Fruit fly (Drosophila melanogaster) whole organism, embryonic: Measurements from ENCODE around the gene RIOK2.

ENCODE experiments used
- Adf1 ChIP-seq: fragments of 200-800 bp; sonication (Bioruptor generic); IDR thresholded peaks from 2 replicates; pipeline ENCODE4 v1.3.6; 2022; ENCODE audit warnings: missing biosample characterization, missing genetic modification characterization
- Antp ChIP-seq: fragments of 200-800 bp; sonication (Bioruptor generic); optimal IDR thresholded peaks from 3 replicates; lab custom pipeline; 2016; ENCODE audit warnings: missing biosample characterization, missing genetic modification characterization
- CG10274 ChIP-seq: fragments of 200-800 bp; sonication (Bioruptor generic); optimal IDR thresholded peaks from 3 replicates; lab custom pipeline; 2017; ENCODE audit warnings: missing biosample characterization, mild to moderate bottlenecking, missing genetic modification characterization
- CG10321 ChIP-seq: fragments of 200-800 bp; sonication (Bioruptor generic); IDR thresholded peaks from 2 replicates; pipeline ENCODE4 v1.3.6; 2022; ENCODE audit warnings: missing biosample characterization, missing genetic modification characterization
- CG11723 ChIP-seq: fragments of 200-800 bp; sonication (Bioruptor generic); optimal IDR thresholded peaks from 2 replicates; lab custom pipeline; 2017; ENCODE audit warnings: missing biosample characterization, mild to moderate bottlenecking, missing genetic modification characterization
- CG13424 ChIP-seq: fragments of 200-800 bp; sonication (Bioruptor generic); optimal IDR thresholded peaks from 2 replicates; lab custom pipeline; 2019; ENCODE audit warnings: missing biosample characterization, mild to moderate bottlenecking, missing genetic modification characterization, moderate library complexity
- CG13894 ChIP-seq: fragments of 200-800 bp; sonication (Bioruptor generic); optimal IDR thresholded peaks from 3 replicates; lab custom pipeline; 2018; ENCODE audit warnings: missing biosample characterization, mild to moderate bottlenecking, missing genetic modification characterization, moderate library complexity
- CG14965 ChIP-seq: fragments of 200-800 bp; sonication (Bioruptor generic); optimal IDR thresholded peaks from 2 replicates; lab custom pipeline; 2016; ENCODE audit warnings: missing biosample characterization, missing genetic modification characterization, borderline replicate concordance
- CG1603 ChIP-seq: fragments of 200-800 bp; sonication (Bioruptor generic); optimal IDR thresholded peaks from 2 replicates; lab custom pipeline; 2019; ENCODE audit warnings: missing biosample characterization, mild to moderate bottlenecking, missing genetic modification characterization, moderate library complexity
- CG17361 ChIP-seq: fragments of 200-800 bp; sonication (Bioruptor generic); IDR thresholded peaks from 3 replicates; pipeline ENCODE4 v1.3.6; 2022; ENCODE audit warnings: missing biosample characterization, missing genetic modification characterization
- CG18011 ChIP-seq: fragments of 200-800 bp; sonication (Bioruptor generic); optimal IDR thresholded peaks from 2 replicates; lab custom pipeline; 2017; ENCODE audit warnings: missing biosample characterization, missing genetic modification characterization, mild to moderate bottlenecking, moderate library complexity, missing genotype
- CG2678 ChIP-seq: fragments of 200-800 bp; sonication (Bioruptor generic); optimal IDR thresholded peaks from 3 replicates; lab custom pipeline; 2019; ENCODE audit warnings: missing biosample characterization, mild to moderate bottlenecking, missing genetic modification characterization, moderate library complexity
- CG30431 ChIP-seq: fragments of 200-800 bp; sonication (Bioruptor generic); optimal IDR thresholded peaks from 2 replicates; lab custom pipeline; 2017; ENCODE audit warnings: missing biosample characterization, missing genetic modification characterization
- CG31365 ChIP-seq: fragments of 200-800 bp; sonication (Bioruptor generic); optimal IDR thresholded peaks from 2 replicates; lab custom pipeline; 2018; ENCODE audit warnings: missing biosample characterization, mild to moderate bottlenecking, missing genetic modification characterization
- CG33213 ChIP-seq: fragments of 200-800 bp; sonication (Bioruptor generic); optimal IDR thresholded peaks from 3 replicates; lab custom pipeline; 2016; ENCODE audit warnings: missing biosample characterization, missing genetic modification characterization
- CG6254 ChIP-seq: fragments of 200-800 bp; sonication (Bioruptor generic); optimal IDR thresholded peaks from 3 replicates; lab custom pipeline; 2017; ENCODE audit warnings: mild to moderate bottlenecking, missing biosample characterization, missing genetic modification reagents, missing genetic modification characterization
- CG6689 ChIP-seq: fragments of 200-800 bp; sonication (Bioruptor generic); IDR thresholded peaks from 2 replicates; pipeline ENCODE4 v1.3.6; 2022; ENCODE audit warnings: missing biosample characterization, missing genetic modification characterization
- CG7745 ChIP-seq: fragments of 200-800 bp; sonication (Bioruptor generic); optimal IDR thresholded peaks from 2 replicates; lab custom pipeline; 2018; ENCODE audit warnings: missing biosample characterization, mild to moderate bottlenecking, missing genetic modification characterization, moderate library complexity
- CG8089 ChIP-seq: fragments of 200-800 bp; sonication (Bioruptor generic); optimal IDR thresholded peaks from 3 replicates; lab custom pipeline; 2016; ENCODE audit warnings: missing biosample characterization, missing genetic modification characterization
- CG9215 ChIP-seq: fragments of 200-800 bp; sonication (Bioruptor generic); IDR thresholded peaks from 2 replicates; pipeline ENCODE4 v1.3.6; 2022; ENCODE audit warnings: missing biosample characterization, missing genetic modification characterization
- CG9609 ChIP-seq: fragments of 200-800 bp; sonication (Bioruptor generic); optimal IDR thresholded peaks from 3 replicates; lab custom pipeline; 2016; ENCODE audit warnings: missing biosample characterization, missing genetic modification characterization
- CG9727 ChIP-seq: fragments of 200-800 bp; sonication (Bioruptor generic); optimal IDR thresholded peaks from 3 replicates; lab custom pipeline; 2017; ENCODE audit warnings: missing biosample characterization, mild to moderate bottlenecking, missing genetic modification characterization
- CoRest ChIP-seq: fragments of 200-800 bp; sonication (Bioruptor generic); optimal IDR thresholded peaks from 3 replicates; lab custom pipeline; 2018; ENCODE audit warnings: missing biosample characterization, mild to moderate bottlenecking, missing genetic modification characterization, moderate library complexity
- Dad ChIP-seq: fragments of 200-800 bp; sonication (Bioruptor generic); optimal IDR thresholded peaks from 3 replicates; lab custom pipeline; 2016; ENCODE audit warnings: missing biosample characterization, missing genetic modification characterization
- Doc3 ChIP-seq: fragments of 200-800 bp; sonication (Bioruptor generic); IDR thresholded peaks from 3 replicates; pipeline ENCODE4 v1.3.6; 2022; ENCODE audit warnings: missing biosample characterization, missing genetic modification characterization; ENCODE audit not compliant: partially characterized antibody
- ERR ChIP-seq: fragments of 200-800 bp; sonication (Bioruptor generic); optimal IDR thresholded peaks from 2 replicates; lab custom pipeline; 2016; ENCODE audit warnings: missing biosample characterization, missing genetic modification characterization
- GATAe ChIP-seq: fragments of 200-800 bp; sonication (Bioruptor generic); conservative IDR thresholded peaks from 2 replicates; pipeline ENCODE4 v1.3.6; 2022; ENCODE audit warnings: missing biosample characterization, missing genetic modification characterization
- HLH4C ChIP-seq: fragments of 200-800 bp; sonication (Bioruptor generic); IDR thresholded peaks from 3 replicates; pipeline ENCODE4 v1.3.6; 2022; ENCODE audit warnings: missing biosample characterization, missing genetic modification characterization; ENCODE audit not compliant: partially characterized antibody
- Hand ChIP-seq: fragments of 200-800 bp; sonication (Bioruptor generic); optimal IDR thresholded peaks from 2 replicates; lab custom pipeline; 2017; ENCODE audit warnings: mild to moderate bottlenecking, missing biosample characterization, missing genetic modification reagents, missing genetic modification characterization
- HmgD ChIP-seq: fragments of 200-800 bp; sonication (Bioruptor generic); optimal IDR thresholded peaks from 3 replicates; lab custom pipeline; 2016; ENCODE audit warnings: missing biosample characterization, missing genetic modification characterization
- Kr ChIP-seq: fragments of 200-800 bp; sonication (Bioruptor generic); optimal IDR thresholded peaks from 2 replicates; lab custom pipeline; 2017; ENCODE audit warnings: missing biosample characterization, mild to moderate bottlenecking, missing genetic modification characterization
- Meics ChIP-seq: fragments of 200-800 bp; sonication (Bioruptor generic); optimal IDR thresholded peaks from 2 replicates; lab custom pipeline; 2017; ENCODE audit warnings: missing biosample characterization, mild to moderate bottlenecking, missing genetic modification characterization
- Optix ChIP-seq: fragments of 200-800 bp; sonication (Bioruptor generic); IDR thresholded peaks from 3 replicates; pipeline ENCODE4 v1.3.6; 2022; ENCODE audit warnings: missing biosample characterization, missing genetic modification characterization
- Spps ChIP-seq: fragments of 200-800 bp; sonication (Bioruptor generic); optimal IDR thresholded peaks from 2 replicates; lab custom pipeline; 2018; ENCODE audit warnings: missing biosample characterization, mild to moderate bottlenecking, missing genetic modification characterization
- aop ChIP-seq: fragments of 200-800 bp; sonication (Bioruptor generic); IDR thresholded peaks from 2 replicates; pipeline ENCODE4 v1.3.6; 2022; ENCODE audit warnings: missing biosample characterization, missing genetic modification characterization
- bab2 ChIP-seq: fragments of 200-800 bp; sonication (Bioruptor generic); optimal IDR thresholded peaks from 2 replicates; lab custom pipeline; 2016; ENCODE audit warnings: missing biosample characterization, missing genetic modification characterization
- croc ChIP-seq: fragments of 200-800 bp; sonication (Bioruptor generic); conservative IDR thresholded peaks from 3 replicates; pipeline ENCODE4 v1.3.6; 2022; ENCODE audit warnings: missing biosample characterization, missing genetic modification characterization
- dan ChIP-seq: fragments of 200-800 bp; sonication (Bioruptor generic); IDR thresholded peaks from 2 replicates; pipeline ENCODE4 v1.3.6; 2022; ENCODE audit warnings: missing biosample characterization, missing genetic modification characterization
- dimm ChIP-seq: fragments of 200-800 bp; sonication (Bioruptor generic); IDR thresholded peaks from 2 replicates; pipeline ENCODE4 v1.3.6; 2022; ENCODE audit warnings: missing biosample characterization, missing genetic modification characterization
- disco-r ChIP-seq: fragments of 200-800 bp; sonication (Bioruptor generic); optimal IDR thresholded peaks from 2 replicates; lab custom pipeline; 2016; ENCODE audit warnings: missing biosample characterization, missing genetic modification characterization
- dysf ChIP-seq: fragments of 200-800 bp; sonication (Bioruptor generic); IDR thresholded peaks from 3 replicates; pipeline ENCODE4 v1.3.6; 2022; ENCODE audit warnings: missing biosample characterization, missing genetic modification characterization
- ems ChIP-seq: fragments of 200-800 bp; sonication (Bioruptor generic); optimal IDR thresholded peaks from 3 replicates; lab custom pipeline; 2016; ENCODE audit warnings: missing biosample characterization, missing genetic modification characterization
- fru ChIP-seq: fragments of >200 bp; optimal IDR thresholded peaks from 2 replicates; lab custom pipeline; 2017
- ftz-f1 ChIP-seq: fragments of 200-800 bp; sonication (Bioruptor generic); optimal IDR thresholded peaks from 2 replicates; lab custom pipeline; 2016; ENCODE audit warnings: missing biosample characterization, missing genetic modification characterization
- gsb-n ChIP-seq: fragments of 200-800 bp; sonication (Bioruptor generic); optimal IDR thresholded peaks from 3 replicates; lab custom pipeline; 2018; ENCODE audit warnings: missing biosample characterization, mild to moderate bottlenecking, missing genetic modification characterization
- hb ChIP-seq: fragments of 200-800 bp; sonication (Bioruptor generic); IDR thresholded peaks from 3 replicates; pipeline ENCODE4 v1.3.6; 2022; ENCODE audit warnings: missing biosample characterization, missing genetic modification characterization; ENCODE audit not compliant: partially characterized antibody
- lab ChIP-seq: fragments of 200-800 bp; sonication (Bioruptor generic); optimal IDR thresholded peaks from 3 replicates; lab custom pipeline; 2017; ENCODE audit warnings: missing biosample characterization, missing genetic modification characterization, mild to moderate bottlenecking, moderate library complexity, missing genetic modification reagents
- lilli ChIP-seq: fragments of 200-800 bp; sonication (Bioruptor generic); optimal IDR thresholded peaks from 3 replicates; lab custom pipeline; 2016; ENCODE audit warnings: missing biosample characterization, missing genetic modification characterization
- pb ChIP-seq: fragments of 200-800 bp; sonication (Bioruptor generic); optimal IDR thresholded peaks from 3 replicates; lab custom pipeline; 2016; ENCODE audit warnings: missing biosample characterization, missing genetic modification characterization
- slbo ChIP-seq: fragments of 200-800 bp; sonication (Bioruptor generic); IDR thresholded peaks from 2 replicates; pipeline ENCODE4 v1.3.6; 2022; ENCODE audit warnings: missing biosample characterization, missing genetic modification characterization

The RIOK2 gene

DNA sequence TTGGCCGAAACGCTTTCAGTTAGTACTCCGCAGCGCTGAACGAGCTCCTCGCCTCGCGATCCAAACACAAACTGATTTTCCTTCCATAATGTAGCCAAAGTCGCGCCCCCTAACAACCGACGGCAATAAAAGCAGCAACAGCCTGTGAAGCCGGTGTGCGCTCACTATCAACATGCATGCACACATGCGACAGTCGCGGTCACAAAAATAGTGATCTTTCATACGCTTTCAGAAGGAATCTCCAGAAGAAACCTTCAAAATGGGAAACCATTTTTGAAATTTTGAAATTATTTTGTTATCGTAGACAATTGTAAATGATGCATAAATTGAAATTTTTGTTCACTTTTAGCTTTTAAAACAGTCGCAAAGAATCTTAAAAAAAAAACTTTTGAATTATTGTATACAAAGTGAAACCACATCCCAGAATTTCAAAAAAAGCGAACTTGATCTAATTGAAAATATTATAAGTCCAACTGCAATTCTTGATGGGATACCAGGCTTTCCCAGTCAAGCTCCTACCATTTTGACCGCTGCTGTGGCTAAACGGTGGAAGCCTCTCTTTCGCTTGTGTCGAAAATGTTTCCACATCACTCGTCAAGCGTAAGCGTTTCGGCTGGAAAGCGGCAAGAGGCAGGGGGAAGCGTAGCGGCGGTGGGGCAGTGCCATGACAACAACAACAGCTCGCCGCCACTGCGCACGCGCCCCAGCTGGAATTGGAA lies 33.2 kb upstream of the RIOK2 start, which contains the start of gene Cad96Cb (continued):
- TF ChIP-seq CG13424 (peak; percentile 86), pb (peak; percentile 78), Meics (GFP tag; lab: Kevin White, UChicago) (peak; percentile 69), ems (peak; percentile 76), lab (peak; percentile 71), CG9727 (peak; percentile 92), CG6689 (peak; percentile 81), dan (GFP tag; lab: Robert Waterston, UW) (peak; percentile 63; the same call in 1 of the 2 replicates), CG30431 (peak; percentile 68), Kr (peak; percentile 9), CG10321 (GFP tag; lab: Robert Waterston, UW) (no peak), CG7745 (no peak), CG13894 (no peak), dysf (GFP tag; lab: Robert Waterston, UW) (peak; percentile 73), Antp (GFP tag; lab: Kevin White, UChicago) (peak; percentile 67), Adf1 (no peak), CG6254 (GFP tag; lab: Kevin White, UChicago) (peak; percentile 90), slbo (GFP tag; lab: Robert Waterston, UW) (peak; percentile 38; the same call in 1 of the 2 replicates), ftz-f1 (GFP tag; lab: Kevin White, UChicago) (no peak), CG17361 (peak; percentile 97), bab2 (GFP tag; lab: Kevin White, UChicago) (peak; percentile 80), CG1603 (tag; lab: Kevin White, UChicago) (peak; percentile 41), CG10274 (GFP tag; lab: Kevin White, UChicago) (peak; percentile 41), HLH4C (no peak), CG31365 (tag; lab: Kevin White, UChicago) (no peak), GATAe (no peak), fru (lab: Kevin White, UChicago) (no peak), CG9609 (GFP tag; lab: Kevin White, UChicago) (peak; percentile 75), croc (GFP tag; lab: Robert Waterston, UW) (peak; percentile 74), CG18011 (GFP tag; lab: Kevin White, UChicago) (peak; percentile 35), CG11723 (GFP tag; lab: Kevin White, UChicago) (peak; percentile 80), disco-r (GFP tag; lab: Kevin White, UChicago) (peak; percentile 73), aop (no peak), CG9215 (GFP tag; lab: Robert Waterston, UW) (peak; percentile 40; the same call in 1 of the 2 replicates), Dad (GFP tag; lab: Kevin White, UChicago) (peak; percentile 64), CoRest (peak; percentile 90), CG33213 (GFP tag; lab: Kevin White, UChicago) (peak; percentile 49), Hand (GFP tag; lab: Kevin White, UChicago) (peak; percentile 20), dimm (GFP tag; lab: Robert Waterston, UW) (no peak), CG14965 (GFP tag; lab: Kevin White, UChicago) (peak; percentile 40), CG8089 (GFP tag; lab: Kevin White, UChicago) (peak; percentile 70), hb (GFP tag; lab: Robert Waterston, UW) (no peak), Doc3 (GFP tag; lab: Robert Waterston, UW) (no peak), ERR (peak; percentile 54), Optix (no peak), CG2678 (peak; percentile 90), lilli (GFP tag; lab: Kevin White, UChicago) (peak; percentile 72), Spps (tag; lab: Kevin White, UChicago) (peak; percentile 78), HmgD (GFP tag; lab: Kevin White, UChicago) (peak; percentile 28), gsb-n (tag; lab: Kevin White, UChicago) (peak; percentile 86)
